Worm (Caenorhabditis elegans): ENCODE results near the gene srd-36.

Gene srd-36

DNA sequence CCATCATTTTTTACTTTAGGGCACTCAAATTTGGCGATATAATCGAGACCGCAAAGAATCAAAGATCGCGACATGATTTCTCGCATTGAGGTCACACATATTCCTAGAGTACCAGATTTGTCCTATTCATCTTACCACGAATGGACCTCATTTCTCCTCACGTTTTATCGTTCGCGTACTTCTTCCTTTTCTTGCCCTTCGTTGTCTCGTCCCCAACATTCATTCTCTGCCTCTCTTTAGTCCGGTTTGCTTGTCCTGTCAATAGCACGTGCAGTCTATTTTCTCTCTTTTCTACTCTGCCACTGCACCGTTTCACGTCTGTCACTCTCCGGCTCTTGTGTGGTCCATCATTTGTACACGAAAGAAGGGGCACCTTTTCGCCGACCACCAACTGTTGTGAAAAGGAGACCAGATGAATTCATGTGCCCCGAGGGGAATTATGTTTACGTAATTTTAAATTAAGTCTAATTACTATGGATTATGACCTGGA is 43.2 kb downstream of the srd-36 start:
- TF ChIP-seq lin-39 (tag; optimal IDR thresholded peaks at IDR 0.05): peak; percentile 77
- TF ChIP-seq elt-1 (tag; optimal IDR thresholded peaks at IDR 0.05): peak; percentile 82
- TF ChIP-seq ztf-4 (tag; optimal IDR thresholded peaks at IDR 0.05): peak; percentile 10
- no peak for TF ChIP-seq ZK546.5 (tag; optimal IDR thresholded peaks at IDR 0.05)
- peak; percentile 54 for TF ChIP-seq ama-1 (optimal IDR thresholded peaks at IDR 0.05)
- peak; percentile 12 for TF ChIP-seq jun-1 (tag; optimal IDR thresholded peaks at IDR 0.05)
- peak; percentile 53 for TF ChIP-seq snpc-4 (tag; optimal IDR thresholded peaks at IDR 0.05)
- TF ChIP-seq eor-1 (tag; optimal IDR thresholded peaks at IDR 0.05): no peak
- TF ChIP-seq egl-5 (tag; optimal IDR thresholded peaks at IDR 0.05): peak; percentile 44
- peak; percentile 71 for TF ChIP-seq nfya-1 (tag; optimal IDR thresholded peaks at IDR 0.05; ENCODE audit: insufficient read depth)
- TF ChIP-seq nhr-25 (tag; optimal IDR thresholded peaks at IDR 0.05): peak; percentile 88
- TF ChIP-seq R02D3.7 (tag; optimal IDR thresholded peaks at IDR 0.05): no peak
- peak; percentile 41 for TF ChIP-seq elt-2 (tag; optimal IDR thresholded peaks at IDR 0.05)
- TF ChIP-seq mdl-1 (tag; optimal IDR thresholded peaks at IDR 0.05): peak; percentile 87
- peak; percentile 71 for TF ChIP-seq nhr-23 (tag; optimal IDR thresholded peaks at IDR 0.05)
- TF ChIP-seq hmg-11 (tag; optimal IDR thresholded peaks at IDR 0.05): peak; percentile 55
- TF ChIP-seq ceh-16 (tag; optimal IDR thresholded peaks at IDR 0.05): no peak
- no peak for TF ChIP-seq nhr-77 (tag; optimal IDR thresholded peaks at IDR 0.05)
- TF ChIP-seq lsy-12 (tag; optimal IDR thresholded peaks at IDR 0.05): peak; percentile 25
- TF ChIP-seq tbx-2 (tag; optimal IDR thresholded peaks at IDR 0.05): peak; percentile 42
- TF ChIP-seq pha-4 (tag; optimal IDR thresholded peaks at IDR 0.05): peak; percentile 89
- TF ChIP-seq pqm-1 (tag; optimal IDR thresholded peaks at IDR 0.05): peak; percentile 0
- no peak for TF ChIP-seq daf-12 (tag; optimal IDR thresholded peaks at IDR 0.05)
- peak; percentile 44 for TF ChIP-seq nhr-43 (tag; optimal IDR thresholded peaks at IDR 0.05; ENCODE audit: poor library complexity, severe bottlenecking)
- TF ChIP-seq egl-27 (tag; optimal IDR thresholded peaks at IDR 0.05): peak; percentile 19

DNA sequence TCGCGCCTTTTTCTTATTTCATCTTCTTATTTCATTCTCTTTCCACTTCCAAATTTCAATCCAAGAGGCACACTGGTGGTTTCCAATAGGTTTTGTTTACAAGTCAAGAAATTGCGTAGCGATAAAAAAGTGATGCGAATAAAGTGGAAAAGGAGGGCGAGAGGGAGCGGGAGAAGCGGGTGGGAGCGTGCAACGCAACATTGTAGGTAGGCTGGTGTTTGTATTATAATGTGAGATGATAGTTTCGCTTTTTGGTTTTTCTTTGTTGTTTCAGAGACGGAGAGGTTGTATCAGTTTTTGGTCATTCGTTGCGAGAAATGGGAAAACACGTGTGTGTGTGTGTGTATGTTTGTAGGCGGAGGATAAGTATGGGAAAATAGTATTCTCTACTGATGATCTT is 44.4 kb downstream of the srd-36 start:
- TF ChIP-seq nhr-12 (tag; optimal IDR thresholded peaks at IDR 0.05) (no peak), sea-2 (GFP tag; optimal IDR thresholded peaks at IDR 0.05) (no peak), lin-15B (tag; optimal IDR thresholded peaks at IDR 0.05) (no peak), ceh-82 (tag; optimal IDR thresholded peaks at IDR 0.05) (no peak), pha-4 (tag; optimal IDR thresholded peaks at IDR 0.05) (peak; percentile 92), fkh-2 (tag; optimal IDR thresholded peaks at IDR 0.05) (no peak), ZK546.5 (tag; optimal IDR thresholded peaks at IDR 0.05) (no peak), nhr-25 (tag; optimal IDR thresholded peaks at IDR 0.05) (peak; percentile 82), skn-1 (tag; optimal IDR thresholded peaks at IDR 0.05) (no peak), pqm-1 (tag; optimal IDR thresholded peaks at IDR 0.05) (peak; percentile 80), nfya-1 (tag; optimal IDR thresholded peaks at IDR 0.05; ENCODE audit: insufficient read depth) (peak; percentile 34), mdl-1 (tag; optimal IDR thresholded peaks at IDR 0.05) (peak; percentile 56), fos-1 (tag; optimal IDR thresholded peaks at IDR 0.05) (peak; percentile 36), nhr-23 (tag; optimal IDR thresholded peaks at IDR 0.05) (peak; percentile 72), elt-2 (tag; optimal IDR thresholded peaks at IDR 0.05) (peak; percentile 79), nhr-43 (tag; optimal IDR thresholded peaks at IDR 0.05; ENCODE audit: poor library complexity, severe bottlenecking) (peak; percentile 55), snpc-4 (tag; optimal IDR thresholded peaks at IDR 0.05) (peak; percentile 5), lsy-12 (tag; optimal IDR thresholded peaks at IDR 0.05) (no peak)

ce11 chrX:13249102-13249501 is 45.5 kb downstream of the srd-36 start:
- TF ChIP-seq elt-1 (tag; optimal IDR thresholded peaks at IDR 0.05): no peak
- TF ChIP-seq egl-27 (tag; optimal IDR thresholded peaks at IDR 0.05): no peak
- TF ChIP-seq lsy-12 (tag; optimal IDR thresholded peaks at IDR 0.05): no peak
- TF ChIP-seq nhr-25 (tag; optimal IDR thresholded peaks at IDR 0.05): no peak
- TF ChIP-seq nhr-76 (tag; optimal IDR thresholded peaks at IDR 0.05): no peak
- no peak for TF ChIP-seq unc-39 (tag; optimal IDR thresholded peaks at IDR 0.05)
- TF ChIP-seq nhr-12 (tag; optimal IDR thresholded peaks at IDR 0.05): no peak
- TF ChIP-seq fkh-2 (tag; optimal IDR thresholded peaks at IDR 0.05): no peak
- no peak for TF ChIP-seq nhr-23 (tag; optimal IDR thresholded peaks at IDR 0.05)
- TF ChIP-seq sea-2 (GFP tag; optimal IDR thresholded peaks at IDR 0.05): no peak
- TF ChIP-seq ceh-28 (tag; optimal IDR thresholded peaks at IDR 0.05): no peak
- no peak for TF ChIP-seq aly-2 (tag; optimal IDR thresholded peaks at IDR 0.05)

- TF ChIP-seq nhr-25 (tag; optimal IDR thresholded peaks at IDR 0.05): peak; percentile 70
- TF ChIP-seq egl-27 (tag; optimal IDR thresholded peaks at IDR 0.05): no peak
- TF ChIP-seq nhr-23 (tag; optimal IDR thresholded peaks at IDR 0.05): peak; percentile 20
- TF ChIP-seq nhr-28 (tag; optimal IDR thresholded peaks at IDR 0.05): no peak
- peak; percentile 97 for TF ChIP-seq elt-1 (tag; optimal IDR thresholded peaks at IDR 0.05)
These were observed 46.3 kb downstream of the srd-36 start, which contains the start of gene K08H2.7 for ce11 chrX:13248265-13248664. K08H2.7 (minus strand) TSS chrX:13248437.
